Worm (Caenorhabditis elegans) whole organism, L4 larva: ENCODE measurements around the gene Y57A10C.8.

Experiments used
- D1046.2 ChIP-seq: fragments of 200-800 bp; sonication (Bioruptor generic); IDR thresholded peaks from 2 replicates; pipeline ENCODE4 v1.3.6; 2022; ENCODE audit warnings: missing genetic modification characterization, missing compliant biosample characterization
- F26F4.8 ChIP-seq: fragments of 200-800 bp; sonication (Bioruptor generic); conservative IDR thresholded peaks from 2 replicates; pipeline ENCODE4 v1.3.6; 2022; ENCODE audit warnings: missing genetic modification characterization, missing compliant biosample characterization
- F37D6.2 ChIP-seq: sonication (generic microtip); optimal IDR thresholded peaks from 2 replicates; lab custom pipeline; 2016; ENCODE audit warnings: mild to moderate bottlenecking, missing genetic modification characterization, missing compliant biosample characterization
- F44E2.7 ChIP-seq: fragments of 200-800 bp; sonication (Bioruptor generic); IDR thresholded peaks from 2 replicates; pipeline ENCODE4 v2.1.2; 2022; ENCODE audit warnings: missing genetic modification characterization, missing compliant biosample characterization
- F49E8.2 ChIP-seq: sonication (generic microtip); optimal IDR thresholded peaks from 2 replicates; lab custom pipeline; 2016; ENCODE audit warnings: missing compliant biosample characterization, mild to moderate bottlenecking, missing genetic modification characterization, borderline replicate concordance
- T26A8.4 ChIP-seq: fragments of 200-800 bp; sonication (Bioruptor generic); IDR thresholded peaks from 2 replicates; pipeline ENCODE4 v1.3.6; 2022; ENCODE audit warnings: missing genetic modification characterization, missing compliant biosample characterization
- Y5F2A.4 ChIP-seq: fragments of 200-800 bp; sonication (Bioruptor generic); optimal IDR thresholded peaks from 2 replicates; lab custom pipeline; 2018; ENCODE audit warnings: mild to moderate bottlenecking, missing genetic modification characterization, missing compliant biosample characterization
- aly-2 ChIP-seq: sonication (generic microtip); optimal IDR thresholded peaks from 2 replicates; lab custom pipeline; 2018; ENCODE audit warnings: missing biosample characterization, missing genetic modification characterization
- ceh-28 ChIP-seq: fragments of 150-350 bp; optimal IDR thresholded peaks from 2 replicates; lab custom pipeline; 2014; ENCODE audit warnings: missing biosample characterization, missing genetic modification reagents, missing genetic modification characterization
- ceh-44 ChIP-seq: fragments of 200-800 bp; sonication (Bioruptor generic); IDR thresholded peaks from 2 replicates; pipeline ENCODE4 v1.3.6; 2022; ENCODE audit warnings: missing genetic modification reagents, missing genetic modification characterization, missing compliant biosample characterization
- ceh-62 ChIP-seq: sonication (generic microtip); optimal IDR thresholded peaks from 2 replicates; lab custom pipeline; 2017; ENCODE audit warnings: missing biosample characterization, missing genetic modification characterization
- ceh-82 ChIP-seq: sonication (generic microtip); optimal IDR thresholded peaks from 2 replicates; lab custom pipeline; 2017; ENCODE audit warnings: missing biosample characterization, missing genetic modification characterization
- ces-1 ChIP-seq: fragments of 150-350 bp; sonication (generic microtip); optimal IDR thresholded peaks from 4 replicates; lab custom pipeline; 2014; ENCODE audit warnings: missing biosample characterization, missing genetic modification reagents, missing genetic modification characterization
- cey-2 ChIP-seq: sonication (generic microtip); optimal IDR thresholded peaks from 3 replicates; lab custom pipeline; 2017; ENCODE audit warnings: missing genetic modification characterization, mild to moderate bottlenecking, missing compliant biosample characterization, antibody characterized with exemption, borderline replicate concordance; ENCODE audit not compliant: insufficient read depth
- ctbp-1 ChIP-seq: fragments of 200-800 bp; sonication (Bioruptor generic); IDR thresholded peaks from 2 replicates; pipeline ENCODE4 v1.3.6; 2022; ENCODE audit warnings: missing genetic modification reagents, missing genetic modification characterization, missing compliant biosample characterization
- daf-19 ChIP-seq: fragments of 200-800 bp; sonication (Bioruptor generic); conservative IDR thresholded peaks from 2 replicates; pipeline ENCODE4 v1.3.6; 2022; ENCODE audit warnings: missing genetic modification characterization, missing compliant biosample characterization
- dmd-9 ChIP-seq: fragments of 200-800 bp; sonication (Bioruptor generic); IDR thresholded peaks from 2 replicates; pipeline ENCODE4 v1.3.6; 2022; ENCODE audit warnings: missing genetic modification reagents, missing genetic modification characterization, missing compliant biosample characterization
- fos-1 ChIP-seq: fragments of 150-350 bp; optimal IDR thresholded peaks from 2 replicates; lab custom pipeline; 2014; ENCODE audit warnings: missing biosample characterization, missing genetic modification characterization
- hif-1 ChIP-seq, 2 experiments: sonication (generic microtip); optimal IDR thresholded peaks; 2 replicates each; lab custom pipeline; 2016 to 2017; ENCODE audit warnings: missing compliant biosample characterization in 2 of 2, missing genetic modification characterization in 2 of 2, missing genetic modification reagents in 2 of 2, missing genotype in 2 of 2, mild to moderate bottlenecking in 1 of 2
- lin-1 ChIP-seq: fragments of 200-800 bp; sonication (Bioruptor generic); IDR thresholded peaks from 2 replicates; pipeline ENCODE4 v1.3.6; 2022; ENCODE audit warnings: missing genetic modification reagents, missing genetic modification characterization, missing compliant biosample characterization
- lin-13 ChIP-seq: fragments of 150-350 bp; optimal IDR thresholded peaks from 2 replicates; lab custom pipeline; 2014; ENCODE audit warnings: missing biosample characterization, missing genetic modification reagents, missing genetic modification characterization
- lin-15B ChIP-seq: fragments of 150-350 bp; sonication (generic microtip); optimal IDR thresholded peaks from 3 replicates; lab custom pipeline; 2014; ENCODE audit warnings: missing biosample characterization, missing genetic modification characterization
- lin-29 ChIP-seq: fragments of 200-800 bp; sonication (Bioruptor generic); IDR thresholded peaks from 2 replicates; pipeline ENCODE4 v1.3.6; 2022; ENCODE audit warnings: missing genetic modification reagents, missing genetic modification characterization, missing compliant biosample characterization
- lin-39 ChIP-seq: fragments of 150-350 bp; optimal IDR thresholded peaks from 2 replicates; lab custom pipeline; 2014; ENCODE audit warnings: missing biosample characterization, missing genetic modification reagents, missing genetic modification characterization
- madf-9 ChIP-seq: fragments of 200-800 bp; sonication (Bioruptor generic); conservative IDR thresholded peaks from 2 replicates; pipeline ENCODE4 v1.3.6; 2022; ENCODE audit warnings: missing genetic modification reagents, missing genetic modification characterization, missing compliant biosample characterization
- mdt-29 ChIP-seq: fragments of 200-800 bp; sonication (Bioruptor generic); IDR thresholded peaks from 2 replicates; pipeline ENCODE4 v1.3.6; 2022; ENCODE audit warnings: missing genetic modification reagents, missing genetic modification characterization, missing compliant biosample characterization
- mxl-3 ChIP-seq: fragments of 200-800 bp; sonication (Bioruptor generic); optimal IDR thresholded peaks from 2 replicates; lab custom pipeline; 2018; ENCODE audit warnings: mild to moderate bottlenecking, missing genetic modification characterization, missing compliant biosample characterization
- nhr-10 ChIP-seq: fragments of 150-350 bp; optimal IDR thresholded peaks from 2 replicates; lab custom pipeline; 2014; ENCODE audit warnings: missing biosample characterization, missing genetic modification characterization
- nhr-102 ChIP-seq: sonication (generic microtip); optimal IDR thresholded peaks from 2 replicates; lab custom pipeline; 2016; ENCODE audit warnings: mild to moderate bottlenecking, missing genetic modification characterization, moderate library complexity, missing compliant biosample characterization
- nhr-42 ChIP-seq: fragments of 200-800 bp; sonication (Bioruptor generic); IDR thresholded peaks from 2 replicates; pipeline ENCODE4 v1.3.6; 2022; ENCODE audit warnings: missing genetic modification characterization, missing compliant biosample characterization
- nhr-48 ChIP-seq: sonication (generic microtip); optimal IDR thresholded peaks from 2 replicates; lab custom pipeline; 2016; ENCODE audit warnings: mild to moderate bottlenecking, missing genetic modification characterization, missing compliant biosample characterization
- pha-4 ChIP-seq, 2 experiments: fragments of 150-350 bp in 1 of 2; fragments of 200-800 bp in 1 of 2; sonication (Bioruptor generic) in 1 of 2; IDR thresholded peaks in 1 of 2; optimal IDR thresholded peaks in 1 of 2; 2 replicates each; pipeline versions ENCODE4 v1.3.6 to Lab custom; 2014 to 2022; ENCODE audit warnings: missing genetic modification characterization in 2 of 2, missing genetic modification reagents in 2 of 2, missing biosample characterization in 1 of 2, missing compliant biosample characterization in 1 of 2
- rbr-2 ChIP-seq: sonication (generic microtip); optimal IDR thresholded peaks from 2 replicates; lab custom pipeline; 2016; ENCODE audit warnings: missing genotype, missing genetic modification characterization, missing compliant biosample characterization
- tag-97 ChIP-seq: fragments of 200-800 bp; sonication (Bioruptor generic); IDR thresholded peaks from 2 replicates; pipeline ENCODE4 v1.3.6; 2022; ENCODE audit warnings: missing genetic modification characterization, missing compliant biosample characterization
- tra-1 ChIP-seq: fragments of 200-800 bp; sonication (Bioruptor generic); IDR thresholded peaks from 2 replicates; pipeline ENCODE4 v1.3.6; 2022; ENCODE audit warnings: missing genetic modification reagents, missing genetic modification characterization, missing compliant biosample characterization
- unc-130 ChIP-seq: sonication (generic microtip); optimal IDR thresholded peaks from 2 replicates; lab custom pipeline; 2016; ENCODE audit warnings: missing genetic modification reagents, missing genetic modification characterization, missing compliant biosample characterization
- unc-62 ChIP-seq, 3 experiments: fragments of 150-350 bp in 1 of 3; sonication (generic microtip); optimal IDR thresholded peaks in 2 of 3; peaks in 1 of 3; 1 replicate in 1 of 3; 2 replicates in 2 of 3; lab custom pipeline; 2014 to 2017; ENCODE audit warnings: missing biosample characterization in 3 of 3, missing genetic modification characterization in 3 of 3, missing genetic modification reagents in 3 of 3, missing genotype in 1 of 3
- vab-7 ChIP-seq: fragments of 200-800 bp; sonication (Bioruptor generic); IDR thresholded peaks from 2 replicates; pipeline ENCODE4 v1.3.6; 2022; ENCODE audit warnings: missing genetic modification reagents, missing genetic modification characterization, missing compliant biosample characterization
- zfp-2 ChIP-seq: sonication (generic microtip); optimal IDR thresholded peaks from 2 replicates; lab custom pipeline; 2016; ENCODE audit warnings: mild to moderate bottlenecking, missing genetic modification characterization, missing compliant biosample characterization
- zfp-3 ChIP-seq: fragments of 200-800 bp; sonication (Bioruptor generic); conservative IDR thresholded peaks from 2 replicates; pipeline ENCODE4 v1.3.6; 2022; ENCODE audit warnings: missing genetic modification reagents, missing genetic modification characterization, missing compliant biosample characterization

The Y57A10C.8 gene

ce11 chrII:12408717-12409116, 20.9 kb downstream of the Y57A10C.8 start, which contains the start of gene sre-31:
TSS of gene sre-31 (minus strand) at chrII:12408817.
- TF ChIP-seq D1046.2 (no peak), ces-1 (GFP tag; lab: Kevin White, UChicago) (no peak), unc-62 (GFP tag; optimal IDR thresholded peaks at IDR 0.05 in 1 of 2; lab: Kevin White, UChicago) (no peak), unc-62 (tag; optimal IDR thresholded peaks at IDR 0.05; lab: Kevin White, UChicago) (no peak), madf-9 (GFP tag; lab: Robert Waterston, UW) (no peak), F26F4.8 (GFP tag; lab: Robert Waterston, UW) (no peak), cey-2 (tag; lab: Kevin White, UChicago) (no peak), mxl-3 (GFP tag; lab: Kevin White, UChicago) (no peak), nhr-48 (tag; lab: Kevin White, UChicago) (no peak), ceh-82 (tag; lab: Kevin White, UChicago) (no peak), ceh-44 (GFP tag; lab: Robert Waterston, UW) (no peak), F37D6.2 (no peak), tag-97 (GFP tag; lab: Robert Waterston, UW) (no peak), dmd-9 (no peak), nhr-10 (tag; lab: Kevin White, UChicago) (no peak), lin-29 (GFP tag; lab: Robert Waterston, UW) (no peak), pha-4 (GFP tag; IDR thresholded peaks at IDR 0.05; lab: Robert Waterston, UW) (no peak), pha-4 (tag; optimal IDR thresholded peaks at IDR 0.05; lab: Kevin White, UChicago) (no peak), ceh-62 (no peak), nhr-42 (no peak), lin-39 (no peak)

ce11 chrII:12406394-12406793, 23.2 kb downstream of the Y57A10C.8 start, which contains the start of gene sre-30:
TSS of gene sre-30 (minus strand) at chrII:12406494.
- TF ChIP-seq cey-2 (tag; lab: Kevin White, UChicago) = no peak
- TF ChIP-seq F49E8.2 (tag; lab: Kevin White, UChicago) = no peak
- TF ChIP-seq lin-13 = no peak
- TF ChIP-seq F44E2.7 (GFP tag; lab: Robert Waterston, UW) = no peak
- TF ChIP-seq nhr-102 = no peak
- TF ChIP-seq unc-130 = no peak
- no peak for TF ChIP-seq daf-19 (GFP tag; lab: Robert Waterston, UW)
- no peak for TF ChIP-seq ceh-28 (tag; lab: Kevin White, UChicago)
- no peak for TF ChIP-seq ceh-44 (GFP tag; lab: Robert Waterston, UW)
- no peak for TF ChIP-seq tag-97 (GFP tag; lab: Robert Waterston, UW)
- no peak for TF ChIP-seq vab-7 (GFP tag; lab: Robert Waterston, UW)
- no peak for TF ChIP-seq ctbp-1 (GFP tag; lab: Robert Waterston, UW)
- no peak for TF ChIP-seq mdt-29
- TF ChIP-seq Y5F2A.4 (GFP tag; lab: Kevin White, UChicago) = no peak
- TF ChIP-seq rbr-2 (tag; lab: Kevin White, UChicago) = no peak

DNA sequence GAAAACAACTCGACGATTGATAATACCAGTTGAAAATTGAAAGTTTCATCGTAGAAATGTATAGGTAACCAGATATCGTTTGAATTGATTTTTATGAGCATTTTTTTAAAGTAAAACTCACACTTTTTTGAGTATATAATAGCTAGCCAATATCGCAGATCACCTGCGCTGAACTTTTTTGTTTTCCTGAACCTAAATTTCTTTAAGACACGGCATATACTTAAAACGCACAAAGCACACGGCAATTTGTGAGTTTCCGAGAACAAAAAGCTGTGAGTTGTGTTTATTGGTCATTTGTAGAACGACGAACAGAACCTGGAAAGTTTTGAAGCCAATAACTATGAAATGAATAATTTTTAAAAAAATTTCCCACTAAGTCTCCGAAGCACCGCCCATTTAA, 27.9 kb downstream of the Y57A10C.8 start, which contains the start of gene sre-29:
Gene sre-29 (minus strand): TSS at position 101 of the 400 bp plus-strand sequence.
- TF ChIP-seq vab-7 (GFP tag; lab: Robert Waterston, UW) = no peak
- TF ChIP-seq nhr-48 (tag; lab: Kevin White, UChicago) = no peak
- TF ChIP-seq aly-2 (tag; lab: Kevin White, UChicago) = no peak
- TF ChIP-seq lin-1 (GFP tag; lab: Robert Waterston, UW) = no peak
- no peak for TF ChIP-seq mdt-29
- no peak for TF ChIP-seq hif-1 (tag; optimal IDR thresholded peaks at IDR 0.05; lab: Kevin White, UChicago)
- no peak for TF ChIP-seq F44E2.7 (GFP tag; lab: Robert Waterston, UW)

- no peak for TF ChIP-seq zfp-3 (GFP tag; lab: Robert Waterston, UW)
- TF ChIP-seq lin-15B (tag; lab: Kevin White, UChicago) = no peak
- TF ChIP-seq dmd-9 = no peak
- no peak for TF ChIP-seq tra-1 (GFP tag; lab: Robert Waterston, UW)
- TF ChIP-seq zfp-2 (tag; lab: Kevin White, UChicago) = no peak
- TF ChIP-seq fos-1 (tag; lab: Kevin White, UChicago) = no peak
- TF ChIP-seq T26A8.4 (GFP tag; lab: Robert Waterston, UW) = no peak
These were observed 32.0 kb downstream of the Y57A10C.8 start, which contains the start of gene F57G9.7 for ce11 chrII:12397656-12398055. TSS of gene F57G9.7 (minus strand) at chrII:12397756.
